Fruit fly (Drosophila melanogaster): ENCODE measurements around the gene CG43235.

dm6 chr2L:7690449-7690848 is 2.4 kb upstream of the CG43235 start:
- TF ChIP-seq CG14965 (GFP tag; optimal IDR thresholded peaks at IDR 0.05; ENCODE audit: borderline replicate concordance) (no peak), ems (GFP tag; optimal IDR thresholded peaks at IDR 0.05) (no peak), pan (optimal IDR thresholded peaks at IDR 0.05) (no peak), pan (GFP tag; optimal IDR thresholded peaks at IDR 0.05 in 1 of 2, IDR thresholded peaks at IDR 0.05 in 1 of 2) (no peak), bcd (GFP tag; optimal IDR thresholded peaks at IDR 0.05) (no peak), CG5245 (GFP tag; optimal IDR thresholded peaks at IDR 0.05) (no peak), crc (GFP tag; optimal IDR thresholded peaks at IDR 0.05) (no peak), CG11456 (GFP tag; IDR thresholded peaks at IDR 0.05) (no peak)
